Worm (Caenorhabditis elegans): Measurements from ENCODE around the gene F08G12.1.

ce11 chrX:11351288-11351687 is 45.6 kb upstream of the F08G12.1 start:
- TF ChIP-seq nhr-12 (tag; optimal IDR thresholded peaks at IDR 0.05): no peak
- no peak for TF ChIP-seq lin-15B (tag; optimal IDR thresholded peaks at IDR 0.05)
- TF ChIP-seq aly-2 (tag; optimal IDR thresholded peaks at IDR 0.05): no peak
- no peak for TF ChIP-seq tbx-2 (tag; optimal IDR thresholded peaks at IDR 0.05)
- no peak for TF ChIP-seq snpc-4 (tag; optimal IDR thresholded peaks at IDR 0.05)
- no peak for TF ChIP-seq sptf-1 (tag; optimal IDR thresholded peaks at IDR 0.05)

Measured in whole organism, L1 larva.